Fruit fly (Drosophila melanogaster) whole organism, embryonic: Measurements from ENCODE around the gene scrib.

Experiments used
- Bdp1 ChIP-seq: fragments of 200-800 bp; sonication (Bioruptor generic); optimal IDR thresholded peaks from 3 replicates; lab custom pipeline; 2016; ENCODE audit warnings: missing biosample characterization, missing genetic modification characterization
- Blimp-1 ChIP-seq: fragments of 200-800 bp; sonication (Bioruptor generic); optimal IDR thresholded peaks from 3 replicates; lab custom pipeline; 2018; ENCODE audit warnings: missing biosample characterization, missing genetic modification characterization, mild to moderate bottlenecking, moderate library complexity, missing genetic modification reagents
- CG10274 ChIP-seq: fragments of 200-800 bp; sonication (Bioruptor generic); optimal IDR thresholded peaks from 3 replicates; lab custom pipeline; 2017; ENCODE audit warnings: missing biosample characterization, mild to moderate bottlenecking, missing genetic modification characterization
- CG11695 ChIP-seq: fragments of 200-800 bp; sonication (Bioruptor generic); IDR thresholded peaks from 3 replicates; pipeline ENCODE4 v1.3.6; 2022; ENCODE audit warnings: missing biosample characterization, missing genetic modification characterization
- CG12659 ChIP-seq: fragments of 200-800 bp; sonication (Bioruptor generic); optimal IDR thresholded peaks from 3 replicates; lab custom pipeline; 2017; ENCODE audit warnings: mild to moderate bottlenecking, missing biosample characterization, missing genetic modification reagents, missing genetic modification characterization
- CG13894 ChIP-seq: fragments of 200-800 bp; sonication (Bioruptor generic); optimal IDR thresholded peaks from 3 replicates; lab custom pipeline; 2018; ENCODE audit warnings: missing biosample characterization, mild to moderate bottlenecking, missing genetic modification characterization, moderate library complexity
- CG14441 ChIP-seq: fragments of 200-800 bp; sonication (Bioruptor generic); IDR thresholded peaks from 2 replicates; pipeline ENCODE4 v1.3.6; 2022; ENCODE audit warnings: missing biosample characterization, missing genetic modification characterization
- CG14860 ChIP-seq: fragments of 200-800 bp; sonication (Bioruptor generic); IDR thresholded peaks from 3 replicates; pipeline ENCODE4 v1.3.6; 2022; ENCODE audit warnings: missing biosample characterization, missing genetic modification characterization; ENCODE audit not compliant: partially characterized antibody
- CG16863 ChIP-seq: fragments of 200-800 bp; sonication (Bioruptor generic); optimal IDR thresholded peaks from 3 replicates; lab custom pipeline; 2016; ENCODE audit warnings: missing biosample characterization, missing genetic modification characterization
- CG17328 ChIP-seq: fragments of 200-800 bp; sonication (Bioruptor generic); IDR thresholded peaks from 2 replicates; pipeline ENCODE4 v1.3.6; 2022; ENCODE audit warnings: missing biosample characterization, missing genetic modification characterization
- CG2875 ChIP-seq: fragments of 200-800 bp; sonication (Bioruptor generic); optimal IDR thresholded peaks from 2 replicates; lab custom pipeline; 2017; ENCODE audit warnings: missing biosample characterization, mild to moderate bottlenecking, missing genetic modification characterization, missing genetic modification reagents
- CG31388 ChIP-seq: fragments of 200-800 bp; sonication (Bioruptor generic); optimal IDR thresholded peaks from 2 replicates; lab custom pipeline; 2016; ENCODE audit warnings: missing biosample characterization, missing genetic modification characterization
- CG31441 ChIP-seq: fragments of 200-800 bp; sonication (Bioruptor generic); IDR thresholded peaks from 2 replicates; pipeline ENCODE4 v1.3.6; 2022; ENCODE audit warnings: missing biosample characterization, missing genetic modification characterization
- CG3281 ChIP-seq: fragments of 200-800 bp; sonication (Bioruptor generic); optimal IDR thresholded peaks from 3 replicates; lab custom pipeline; 2017; ENCODE audit warnings: missing biosample characterization, mild to moderate bottlenecking, missing genetic modification characterization
- CG34422 ChIP-seq: fragments of 200-800 bp; sonication (Bioruptor generic); IDR thresholded peaks from 3 replicates; pipeline ENCODE4 v1.3.6; 2022; ENCODE audit warnings: missing biosample characterization, missing genetic modification characterization
- CG4424 ChIP-seq: fragments of 200-800 bp; sonication (Bioruptor generic); optimal IDR thresholded peaks from 3 replicates; lab custom pipeline; 2016; ENCODE audit warnings: missing biosample characterization, missing genetic modification characterization
- CG6765 ChIP-seq: fragments of 200-800 bp; sonication (Bioruptor generic); optimal IDR thresholded peaks from 3 replicates; lab custom pipeline; 2017; ENCODE audit warnings: missing biosample characterization, mild to moderate bottlenecking, missing genetic modification characterization
- CG7271 ChIP-seq: fragments of 200-800 bp; sonication (Bioruptor generic); optimal IDR thresholded peaks from 2 replicates; lab custom pipeline; 2018; ENCODE audit warnings: missing biosample characterization, mild to moderate bottlenecking, missing genetic modification characterization, moderate library complexity
- CG7839 ChIP-seq: fragments of 200-800 bp; sonication (Bioruptor generic); optimal IDR thresholded peaks from 3 replicates; lab custom pipeline; 2018; ENCODE audit warnings: missing biosample characterization, mild to moderate bottlenecking, missing genetic modification characterization, moderate library complexity
- CG7963 ChIP-seq: fragments of 200-800 bp; sonication (Bioruptor generic); IDR thresholded peaks from 3 replicates; pipeline ENCODE4 v1.3.6; 2022; ENCODE audit warnings: missing biosample characterization, missing genetic modification characterization; ENCODE audit not compliant: partially characterized antibody
- CG8478 ChIP-seq: fragments of >200 bp; optimal IDR thresholded peaks from 2 replicates; lab custom pipeline; 2018
- Chrac-16 ChIP-seq: fragments of 200-800 bp; sonication (Bioruptor generic); optimal IDR thresholded peaks from 3 replicates; lab custom pipeline; 2016; ENCODE audit warnings: missing biosample characterization, missing genetic modification characterization
- D19A ChIP-seq: fragments of 200-800 bp; optimal IDR thresholded peaks from 3 replicates; lab custom pipeline; 2019; ENCODE audit warnings: missing biosample characterization, mild to moderate bottlenecking, missing genetic modification characterization, moderate library complexity
- Dfd ChIP-seq, 2 experiments: fragments of >200 bp; optimal IDR thresholded peaks; 2 replicates each; lab custom pipeline; 2017; ENCODE audit warnings: missing biosample characterization in 2 of 2, missing genetic modification characterization in 2 of 2
- Dref ChIP-seq: fragments of 200-800 bp; sonication (Bioruptor generic); IDR thresholded peaks from 2 replicates; pipeline ENCODE4 v1.3.6; 2022; ENCODE audit warnings: missing biosample characterization, missing genetic modification characterization
- Eip74EF ChIP-seq, 2 experiments: fragments of 200-800 bp in 1 of 2; fragments of >200 bp in 1 of 2; sonication (Bioruptor generic) in 1 of 2; optimal IDR thresholded peaks; 2 replicates each; lab custom pipeline; 2017 to 2019; ENCODE audit warnings: missing biosample characterization in 2 of 2, missing genetic modification characterization in 2 of 2, mild to moderate bottlenecking in 1 of 2, moderate library complexity in 1 of 2
- Hey ChIP-seq: fragments of 200-800 bp; sonication (Bioruptor generic); optimal IDR thresholded peaks from 3 replicates; lab custom pipeline; 2018; ENCODE audit warnings: missing biosample characterization, mild to moderate bottlenecking, missing genetic modification characterization
- Hmr ChIP-seq: fragments of 200-800 bp; sonication (Bioruptor generic); optimal IDR thresholded peaks from 3 replicates; lab custom pipeline; 2017; ENCODE audit warnings: mild to moderate bottlenecking, missing biosample characterization, missing genetic modification reagents, missing genetic modification characterization
- Meics ChIP-seq: fragments of 200-800 bp; sonication (Bioruptor generic); optimal IDR thresholded peaks from 2 replicates; lab custom pipeline; 2017; ENCODE audit warnings: missing biosample characterization, mild to moderate bottlenecking, missing genetic modification characterization
- PHDP ChIP-seq: fragments of 200-800 bp; sonication (Bioruptor generic); optimal IDR thresholded peaks from 3 replicates; lab custom pipeline; 2018; ENCODE audit warnings: missing biosample characterization, mild to moderate bottlenecking, missing genetic modification characterization, moderate library complexity
- Sin3A ChIP-seq: fragments of >200 bp; optimal IDR thresholded peaks from 2 replicates; lab custom pipeline; 2018
- bowl ChIP-seq: fragments of 200-800 bp; sonication (Bioruptor generic); IDR thresholded peaks from 2 replicates; pipeline ENCODE4 v1.3.6; 2022; ENCODE audit warnings: missing biosample characterization, missing genetic modification characterization
- bsh ChIP-seq, 2 experiments: fragments of 200-800 bp; sonication (Bioruptor generic); optimal IDR thresholded peaks; 2 replicates each; lab custom pipeline; 2017 to 2018; ENCODE audit warnings: mild to moderate bottlenecking in 2 of 2, missing biosample characterization in 2 of 2, missing genetic modification characterization in 2 of 2, moderate library complexity in 1 of 2
- cas ChIP-seq: fragments of 200-800 bp; sonication (Bioruptor generic); IDR thresholded peaks from 2 replicates; pipeline ENCODE4 v1.3.6; 2022; ENCODE audit warnings: missing biosample characterization, missing genetic modification characterization
- dan ChIP-seq: fragments of 200-800 bp; sonication (Bioruptor generic); IDR thresholded peaks from 2 replicates; pipeline ENCODE4 v1.3.6; 2022; ENCODE audit warnings: missing biosample characterization, missing genetic modification characterization
- dmrt99B ChIP-seq: fragments of 200-800 bp; sonication (Bioruptor generic); optimal IDR thresholded peaks from 2 replicates; lab custom pipeline; 2018; ENCODE audit warnings: missing biosample characterization, mild to moderate bottlenecking, missing genetic modification characterization, moderate library complexity
- eyg ChIP-seq: fragments of 200-800 bp; sonication (Bioruptor generic); optimal IDR thresholded peaks from 3 replicates; lab custom pipeline; 2016; ENCODE audit warnings: missing biosample characterization, missing genetic modification characterization
- gce ChIP-seq: fragments of 200-800 bp; sonication (Bioruptor generic); IDR thresholded peaks from 3 replicates; pipeline ENCODE4 v1.3.6; 2022; ENCODE audit warnings: missing biosample characterization, missing genetic modification characterization
- grau ChIP-seq: fragments of 200-800 bp; optimal IDR thresholded peaks from 3 replicates; lab custom pipeline; 2019; ENCODE audit warnings: missing biosample characterization, mild to moderate bottlenecking, missing genetic modification characterization, moderate library complexity
- h ChIP-seq: fragments of >200 bp; optimal IDR thresholded peaks from 2 replicates; lab custom pipeline; 2017
- lab ChIP-seq: fragments of 200-800 bp; sonication (Bioruptor generic); optimal IDR thresholded peaks from 3 replicates; lab custom pipeline; 2017; ENCODE audit warnings: missing biosample characterization, missing genetic modification characterization, mild to moderate bottlenecking, moderate library complexity, missing genetic modification reagents
- nerfin-1 ChIP-seq: fragments of 200-800 bp; sonication (Bioruptor generic); optimal IDR thresholded peaks from 3 replicates; lab custom pipeline; 2019; ENCODE audit warnings: missing biosample characterization, mild to moderate bottlenecking, missing genetic modification characterization, moderate library complexity
- pnt ChIP-seq: fragments of 200-800 bp; sonication (Bioruptor generic); optimal IDR thresholded peaks from 3 replicates; lab custom pipeline; 2016; ENCODE audit warnings: missing biosample characterization, missing genetic modification characterization
- run ChIP-seq: fragments of 200-800 bp; sonication (Bioruptor generic); optimal IDR thresholded peaks from 3 replicates; lab custom pipeline; 2018; ENCODE audit warnings: missing biosample characterization, mild to moderate bottlenecking, missing genetic modification characterization
- schlank ChIP-seq: fragments of 200-800 bp; sonication (Bioruptor generic); optimal IDR thresholded peaks from 2 replicates; lab custom pipeline; 2018; ENCODE audit warnings: missing biosample characterization, mild to moderate bottlenecking, missing genetic modification characterization
- shn ChIP-seq: fragments of 200-800 bp; sonication (Bioruptor generic); optimal IDR thresholded peaks from 3 replicates; lab custom pipeline; 2016; ENCODE audit warnings: missing biosample characterization, missing genetic modification characterization
- sob ChIP-seq: fragments of 200-800 bp; sonication (Bioruptor generic); IDR thresholded peaks from 2 replicates; pipeline ENCODE4 v1.3.6; 2022; ENCODE audit warnings: missing biosample characterization, missing genetic modification characterization
- ssp ChIP-seq: fragments of 200-800 bp; sonication (Bioruptor generic); IDR thresholded peaks from 2 replicates; pipeline ENCODE4 v1.3.6; 2022; ENCODE audit warnings: missing biosample characterization, missing genetic modification characterization
- trem ChIP-seq: fragments of 200-800 bp; optimal IDR thresholded peaks from 3 replicates; lab custom pipeline; 2019; ENCODE audit warnings: missing biosample characterization, mild to moderate bottlenecking, missing genetic modification characterization, moderate library complexity
- wdn ChIP-seq: fragments of 200-800 bp; sonication (Bioruptor generic); IDR thresholded peaks from 2 replicates; pipeline ENCODE4 v1.3.6; 2022; ENCODE audit warnings: missing biosample characterization, missing genetic modification characterization
- wek ChIP-seq: fragments of 200-800 bp; sonication (Bioruptor generic); optimal IDR thresholded peaks from 3 replicates; lab custom pipeline; 2018; ENCODE audit warnings: missing biosample characterization, mild to moderate bottlenecking, missing genetic modification characterization, moderate library complexity
- wor ChIP-seq: fragments of 200-800 bp; sonication (Bioruptor generic); IDR thresholded peaks from 2 replicates; pipeline ENCODE4 v1.3.6; 2022; ENCODE audit warnings: missing biosample characterization, missing genetic modification characterization

The scrib gene

dm6 chr3R:26566816-26567215 lies 30.7 kb downstream of the scrib start (continued):
- TF ChIP-seq Dref (GFP tag; lab: Robert Waterston, UW) (0 out of 2 replicates have a peak, but pooled peaks have one; percentile 33), nerfin-1 (tag; lab: Kevin White, UChicago) (no peak), CG7963 (GFP tag; lab: Robert Waterston, UW) (no peak), CG6765 (GFP tag; lab: Kevin White, UChicago) (no peak), CG10274 (GFP tag; lab: Kevin White, UChicago) (no peak), Eip74EF (GFP tag; optimal IDR thresholded peaks at IDR 0.05; lab: Kevin White, UChicago) (no peak), PHDP (tag; lab: Kevin White, UChicago) (no peak), CG12659 (peak; percentile 25), CG7839 (tag; lab: Kevin White, UChicago) (peak; percentile 26), gce (GFP tag; lab: Robert Waterston, UW) (peak; percentile 57; the same call in 1 of the 3 replicates), CG14860 (GFP tag; lab: Robert Waterston, UW) (0 out of 3 replicates have a peak, but pooled peaks have one; percentile 18), h (lab: Kevin White, UChicago) (no peak), dan (no peak), CG13894 (tag; lab: Kevin White, UChicago) (peak; percentile 39), CG31388 (GFP tag; lab: Kevin White, UChicago) (no peak), CG4424 (no peak), bsh (GFP tag; optimal IDR thresholded peaks at IDR 0.05; lab: Kevin White, UChicago) (no peak), CG17328 (GFP tag; lab: Robert Waterston, UW) (peak; percentile 37; the same call in 1 of the 2 replicates), wek (GFP tag; lab: Kevin White, UChicago) (no peak), cas (GFP tag; lab: Robert Waterston, UW) (no peak), lab (GFP tag; lab: Kevin White, UChicago) (peak; percentile 39), Hey (no peak), D19A (tag; lab: Kevin White, UChicago) (no peak), sob (GFP tag; lab: Robert Waterston, UW) (peak; percentile 60), bowl (GFP tag; lab: Robert Waterston, UW) (no peak), CG16863 (GFP tag; lab: Kevin White, UChicago) (no peak), Bdp1 (GFP tag; lab: Kevin White, UChicago) (no peak), Dfd (GFP tag; optimal IDR thresholded peaks at IDR 0.05; lab: Kevin White, UChicago) (no peak), Sin3A (lab: Kevin White, UChicago) (no peak), CG3281 (GFP tag; lab: Kevin White, UChicago) (peak; percentile 7), pnt (GFP tag; lab: Kevin White, UChicago) (no peak), CG8478 (lab: Kevin White, UChicago) (no peak), dmrt99B (peak; percentile 17), Hmr (peak; percentile 75), wdn (no peak), trem (tag; lab: Kevin White, UChicago) (no peak), CG31441 (GFP tag; lab: Robert Waterston, UW) (no peak), ssp (GFP tag; lab: Robert Waterston, UW) (no peak), Blimp-1 (GFP tag; lab: Kevin White, UChicago) (no peak), CG14441 (GFP tag; lab: Robert Waterston, UW) (no peak; the same call in 1 of the 2 replicates), schlank (no peak), CG11695 (GFP tag; lab: Robert Waterston, UW) (peak; percentile 49; the same call in 2 of the 3 replicates), run (tag; lab: Kevin White, UChicago) (no peak), wor (GFP tag; lab: Robert Waterston, UW) (no peak), eyg (GFP tag; lab: Kevin White, UChicago) (no peak), CG34422 (peak; percentile 20; the same call in 1 of the 3 replicates), shn (GFP tag; lab: Kevin White, UChicago) (peak; percentile 36), Meics (GFP tag; lab: Kevin White, UChicago) (no peak), grau (tag; lab: Kevin White, UChicago) (peak; percentile 6), CG7271 (tag; lab: Kevin White, UChicago) (no peak), CG2875 (no peak), Chrac-16 (no peak)
